Worm (Caenorhabditis elegans): ENCODE data around the gene R05D3.9.
A peak's percentile ranks its signal among the peaks of the same experiment; 100 is the strongest.

The R05D3.9 gene

ce11 chrIII:8413501-8413900, 45.0 kb upstream of the R05D3.9 start:
- TF ChIP-seq fos-1 (tag; optimal IDR thresholded peaks at IDR 0.05), result no peak
- TF ChIP-seq F26F4.8 (GFP tag; conservative IDR thresholded peaks at IDR 0.05), result no peak
- TF ChIP-seq snpc-4 (tag; optimal IDR thresholded peaks at IDR 0.05), result no peak
- no peak for TF ChIP-seq unc-62 (GFP tag; optimal IDR thresholded peaks at IDR 0.05 in 1 of 2)
- TF ChIP-seq unc-62 (tag; optimal IDR thresholded peaks at IDR 0.05), result no peak
- TF ChIP-seq nhr-42 (GFP tag; IDR thresholded peaks at IDR 0.05), result no peak
- no peak for TF ChIP-seq mdt-29 (GFP tag; IDR thresholded peaks at IDR 0.05)
- no peak for TF ChIP-seq tra-1 (GFP tag; IDR thresholded peaks at IDR 0.05)
- peak; percentile 57 for TF ChIP-seq nhr-6 (tag; optimal IDR thresholded peaks at IDR 0.05)

- TF ChIP-seq lin-13 (GFP tag; optimal IDR thresholded peaks at IDR 0.05), result peak; percentile 35
- TF ChIP-seq ama-1 (optimal IDR thresholded peaks at IDR 0.05), result peak; percentile 28
- TF ChIP-seq mdl-1 (tag; optimal IDR thresholded peaks at IDR 0.05), result peak in 1 of 2 experiments; percentile 68
- no peak for TF ChIP-seq ceh-32 (tag; optimal IDR thresholded peaks at IDR 0.05; ENCODE audit: poor library complexity)
- peak; percentile 2 for TF ChIP-seq fkh-10 (GFP tag; optimal IDR thresholded peaks at IDR 0.05)
- peak; percentile 65 for TF ChIP-seq pha-4 (GFP tag; IDR thresholded peaks at IDR 0.05)
- peak; percentile 94 for TF ChIP-seq pha-4 (tag; optimal IDR thresholded peaks at IDR 0.05)
- TF ChIP-seq snpc-4 (tag; optimal IDR thresholded peaks at IDR 0.05), result no peak
- TF ChIP-seq php-3 (GFP tag; IDR thresholded peaks at IDR 0.05), result 0 out of 2 replicates have a peak, but pooled peaks have one; percentile 22
- peak in 1 of 2 experiments; percentile 67 for TF ChIP-seq hif-1 (tag; optimal IDR thresholded peaks at IDR 0.05)
- TF ChIP-seq jun-1 (tag; optimal IDR thresholded peaks at IDR 0.05), result no peak
- TF ChIP-seq ztf-7 (tag; optimal IDR thresholded peaks at IDR 0.05), result peak; percentile 42
- TF ChIP-seq hlh-30 (tag; optimal IDR thresholded peaks at IDR 0.05; ENCODE audit: insufficient read depth), result peak; percentile 80
- 0 out of 2 replicates have a peak, but pooled peaks have one; percentile 35 for TF ChIP-seq lin-1 (GFP tag; IDR thresholded peaks at IDR 0.05)
- peak; percentile 81 for TF ChIP-seq hmg-1.1 (GFP tag; IDR thresholded peaks at IDR 0.05)
- TF ChIP-seq lin-39 (tag; optimal IDR thresholded peaks at IDR 0.05), result no peak
- peak; percentile 93 for TF ChIP-seq mep-1 (tag; optimal IDR thresholded peaks at IDR 0.05)
- peak; percentile 61 for TF ChIP-seq pqm-1 (tag; optimal IDR thresholded peaks at IDR 0.05)
- peak; percentile 80 for TF ChIP-seq nhr-28 (tag; optimal IDR thresholded peaks at IDR 0.05)
- peak; percentile 90 for TF ChIP-seq aha-1 (tag)
- peak; percentile 43 for TF ChIP-seq nhr-77 (tag; optimal IDR thresholded peaks at IDR 0.05)
- TF ChIP-seq lin-38 (GFP tag; IDR thresholded peaks at IDR 0.05), result peak; percentile 43
- peak; percentile 85 for TF ChIP-seq mxl-3 (GFP tag; optimal IDR thresholded peaks at IDR 0.05)
- peak; percentile 25; the same call in 1 of the 2 replicates for TF ChIP-seq T26A8.4 (GFP tag; IDR thresholded peaks at IDR 0.05)
- no peak for TF ChIP-seq ceh-62 (tag; optimal IDR thresholded peaks at IDR 0.05)
- TF ChIP-seq rbr-2 (tag; optimal IDR thresholded peaks at IDR 0.05), result peak; percentile 80
- no peak for TF ChIP-seq daf-19 (GFP tag; conservative IDR thresholded peaks at IDR 0.05)
- TF ChIP-seq hlh-11 (tag; optimal IDR thresholded peaks at IDR 0.05), result peak; percentile 90
- TF ChIP-seq mes-2 (tag; optimal IDR thresholded peaks at IDR 0.05; ENCODE audit: poor library complexity, severe bottlenecking), result peak; percentile 74
- TF ChIP-seq F49E8.2 (tag; optimal IDR thresholded peaks at IDR 0.05; ENCODE audit: borderline replicate concordance), result no peak
- 0 out of 2 replicates have a peak, but pooled peaks have one; percentile 35 for TF ChIP-seq madf-9 (GFP tag; conservative IDR thresholded peaks at IDR 0.05)
- TF ChIP-seq nhr-25 (tag; optimal IDR thresholded peaks at IDR 0.05; ENCODE audit: borderline replicate concordance, insufficient read depth), result peak; percentile 1
- TF ChIP-seq dmd-6 (GFP tag; IDR thresholded peaks at IDR 0.05), result peak; percentile 52; the same call in 1 of the 2 replicates
- no peak for TF ChIP-seq nhr-6 (tag; optimal IDR thresholded peaks at IDR 0.05)
- 0 out of 2 replicates have a peak, but pooled peaks have one; percentile 8 for TF ChIP-seq dmd-9 (GFP tag; IDR thresholded peaks at IDR 0.05)
- no peak for TF ChIP-seq zfp-3 (GFP tag; conservative IDR thresholded peaks at IDR 0.05)
- TF ChIP-seq lsy-2 (tag; optimal IDR thresholded peaks at IDR 0.05), result peak; percentile 66 to 95
- TF ChIP-seq spr-1 (tag; optimal IDR thresholded peaks at IDR 0.05), result peak; percentile 39
- peak; percentile 29 for TF ChIP-seq nhr-102 (tag; optimal IDR thresholded peaks at IDR 0.05)
- TF ChIP-seq F44E2.7 (GFP tag; IDR thresholded peaks at IDR 0.05), result no peak
- TF ChIP-seq daf-16 (GFP tag; optimal IDR thresholded peaks at IDR 0.05), result no peak
- peak; percentile 84 for TF ChIP-seq daf-16 (tag; optimal IDR thresholded peaks at IDR 0.05)
- TF ChIP-seq dve-1 (tag; optimal IDR thresholded peaks at IDR 0.05; ENCODE audit: insufficient read depth), result peak; percentile 94
These were observed 43.5 kb upstream of the R05D3.9 start for ce11 chrIII:8411976-8412375.
